Fruit fly (Drosophila melanogaster) whole organism, wandering third instar larva: Measurements from ENCODE around the gene trbl.
A peak's percentile ranks its signal among the peaks of the same experiment; 100 is the strongest.

Source experiments
- Abd-B ChIP-seq: fragments of >200 bp; optimal IDR thresholded peaks from 2 replicates; lab custom pipeline; 2017; ENCODE audit warnings: missing biosample characterization, missing genetic modification characterization
- CG32264 ChIP-seq: fragments of 200-800 bp; sonication (Bioruptor generic); optimal IDR thresholded peaks from 2 replicates; lab custom pipeline; 2016; ENCODE audit warnings: missing biosample characterization, missing genetic modification characterization
- CrebA ChIP-seq: fragments of 200-800 bp; sonication (Bioruptor generic); optimal IDR thresholded peaks from 2 replicates; lab custom pipeline; 2016; ENCODE audit warnings: missing biosample characterization, mild to moderate bottlenecking, missing genetic modification characterization, borderline replicate concordance
- Dfd ChIP-seq: fragments of >200 bp; optimal IDR thresholded peaks from 2 replicates; lab custom pipeline; 2017; ENCODE audit warnings: missing biosample characterization, missing genetic modification characterization
- Dif ChIP-seq: fragments of 200-275, 200-300 bp; sonication (Bioruptor generic); optimal IDR thresholded peaks from 2 replicates; lab custom pipeline; 2018; ENCODE audit warnings: missing biosample characterization, missing genetic modification characterization; ENCODE audit not compliant: partially characterized antibody
- GATAd ChIP-seq: sonication (Bioruptor generic); optimal IDR thresholded peaks from 2 replicates; lab custom pipeline; 2016; ENCODE audit warnings: missing biosample characterization, missing genetic modification characterization
- HLH106 ChIP-seq: fragments of 200-800 bp; optimal IDR thresholded peaks from 3 replicates; lab custom pipeline; 2019; ENCODE audit warnings: missing biosample characterization, mild to moderate bottlenecking, missing genetic modification characterization, moderate library complexity
- Hnf4 ChIP-seq: fragments of 200-800 bp; sonication (Bioruptor generic); optimal IDR thresholded peaks from 2 replicates; lab custom pipeline; 2016; ENCODE audit warnings: missing biosample characterization, mild to moderate bottlenecking, missing genetic modification characterization
- Hr78 ChIP-seq: fragments of >200 bp; optimal IDR thresholded peaks from 2 replicates; lab custom pipeline; 2017; ENCODE audit warnings: missing biosample characterization, missing genetic modification characterization
- Jra ChIP-seq: sonication (Bioruptor generic); optimal IDR thresholded peaks from 2 replicates; lab custom pipeline; 2016; ENCODE audit warnings: missing biosample characterization, missing genetic modification characterization
- Mio ChIP-seq: sonication (Bioruptor generic); optimal IDR thresholded peaks from 2 replicates; lab custom pipeline; 2016; ENCODE audit warnings: missing biosample characterization, missing genetic modification characterization
- Myc ChIP-seq: fragments of >200 bp; optimal IDR thresholded peaks from 2 replicates; lab custom pipeline; 2017
- N ChIP-seq: fragments of >200 bp; optimal IDR thresholded peaks from 2 replicates; lab custom pipeline; 2018; ENCODE audit warnings: missing biosample characterization, missing external identifiers, missing genetic modification characterization
- OdsH ChIP-seq: fragments of 200-800 bp; sonication (Bioruptor generic); optimal IDR thresholded peaks from 2 replicates; lab custom pipeline; 2016; ENCODE audit warnings: missing biosample characterization, mild to moderate bottlenecking, missing genetic modification characterization
- Rel ChIP-seq, 2 experiments: fragments of 200-800 bp; sonication (Bioruptor generic) in 1 of 2; optimal IDR thresholded peaks; 2 replicates in 1 of 2; 3 replicates in 1 of 2; lab custom pipeline; 2016 to 2019; ENCODE audit warnings: mild to moderate bottlenecking in 2 of 2, missing biosample characterization in 2 of 2, missing genetic modification characterization in 2 of 2, moderate library complexity in 1 of 2
- Sp1 ChIP-seq: fragments of 200-800 bp; sonication (Bioruptor generic); optimal IDR thresholded peaks from 3 replicates; lab custom pipeline; 2019; ENCODE audit warnings: missing biosample characterization, mild to moderate bottlenecking, missing genetic modification characterization, moderate library complexity
- Vsx2 ChIP-seq: fragments of 200-300, 225-300 bp; sonication (Bioruptor generic); optimal IDR thresholded peaks from 2 replicates; lab custom pipeline; 2018; ENCODE audit warnings: missing biosample characterization, missing genetic modification characterization; ENCODE audit not compliant: partially characterized antibody
- br ChIP-seq: fragments of 200-800 bp; sonication (Bioruptor generic); optimal IDR thresholded peaks from 2 replicates; lab custom pipeline; 2016; ENCODE audit warnings: missing biosample characterization, missing genetic modification characterization
- dl ChIP-seq, 2 experiments: fragments of 175-275, 200-275 bp in 1 of 2; fragments of 200-275 bp in 1 of 2; sonication (Bioruptor generic); optimal IDR thresholded peaks; lab custom pipeline; 2018; ENCODE audit warnings: mild to moderate bottlenecking in 2 of 2, missing biosample characterization in 2 of 2, missing genetic modification characterization in 2 of 2, moderate library complexity in 2 of 2; ENCODE audit not compliant: partially characterized antibody in 2 of 2, insufficient read depth in 1 of 2
- dmrt93B ChIP-seq: fragments of 200-800 bp; sonication (Bioruptor generic); optimal IDR thresholded peaks from 2 replicates; lab custom pipeline; 2018; ENCODE audit warnings: missing biosample characterization, mild to moderate bottlenecking, missing genetic modification characterization
- ey ChIP-seq: fragments of 200-800 bp; sonication (Bioruptor generic); optimal IDR thresholded peaks from 2 replicates; lab custom pipeline; 2016; ENCODE audit warnings: missing biosample characterization, missing genetic modification characterization
- fru ChIP-seq: fragments of 200-800 bp; sonication (Bioruptor generic); optimal IDR thresholded peaks from 3 replicates; lab custom pipeline; 2016; ENCODE audit warnings: missing biosample characterization, mild to moderate bottlenecking, missing genetic modification characterization
- h ChIP-seq: fragments of 200-800 bp; sonication (Bioruptor generic); optimal IDR thresholded peaks from 3 replicates; lab custom pipeline; 2016; ENCODE audit warnings: missing biosample characterization, mild to moderate bottlenecking, missing genetic modification characterization
- jim ChIP-seq: fragments of 175-275, 200-325 bp; sonication (Bioruptor generic); optimal IDR thresholded peaks from 2 replicates; lab custom pipeline; 2016; ENCODE audit warnings: missing biosample characterization, mild to moderate bottlenecking, missing genetic modification characterization
- lola ChIP-seq: fragments of >200 bp; optimal IDR thresholded peaks from 2 replicates; lab custom pipeline; 2017; ENCODE audit warnings: missing biosample characterization, missing genetic modification characterization
- pan ChIP-seq: fragments of >200 bp; optimal IDR thresholded peaks from 2 replicates; lab custom pipeline; 2017
- psq ChIP-seq: fragments of 200-800 bp; sonication (Bioruptor generic); optimal IDR thresholded peaks from 3 replicates; lab custom pipeline; 2017; ENCODE audit warnings: missing biosample characterization, mild to moderate bottlenecking, missing genetic modification characterization, moderate library complexity
- rgr ChIP-seq: fragments of 200-800 bp; sonication (Bioruptor generic); optimal IDR thresholded peaks from 3 replicates; lab custom pipeline; 2016; ENCODE audit warnings: missing biosample characterization, mild to moderate bottlenecking, missing genetic modification characterization
- tai ChIP-seq: sonication (Bioruptor generic); optimal IDR thresholded peaks from 2 replicates; lab custom pipeline; 2016; ENCODE audit warnings: missing biosample characterization, missing genetic modification characterization
- usp ChIP-seq: fragments of >200 bp; optimal IDR thresholded peaks from 2 replicates; lab custom pipeline; 2017; ENCODE audit warnings: missing biosample characterization, missing genetic modification characterization
- woc ChIP-seq: sonication (Bioruptor generic); optimal IDR thresholded peaks from 2 replicates; lab custom pipeline; 2016; ENCODE audit warnings: missing biosample characterization, mild to moderate bottlenecking, missing genetic modification characterization

The trbl gene

dm6 chr3L:20375467-20375866 is 25.9 kb downstream of the trbl start:
- no peak for TF ChIP-seq Abd-B (GFP tag; lab: Kevin White, UChicago)
- TF ChIP-seq Sp1 = no peak
- no peak for TF ChIP-seq Dif (GFP tag; lab: Kevin White, UChicago)
- TF ChIP-seq Mio = no peak
- no peak for TF ChIP-seq N
- TF ChIP-seq Jra (GFP tag; lab: Kevin White, UChicago) = no peak
- TF ChIP-seq ey (GFP tag; lab: Kevin White, UChicago) = no peak
- TF ChIP-seq lola (GFP tag; lab: Kevin White, UChicago) = no peak
- TF ChIP-seq Hr78 = no peak
- no peak for TF ChIP-seq Dfd (GFP tag; lab: Kevin White, UChicago)
- no peak for TF ChIP-seq dmrt93B (GFP tag; lab: Kevin White, UChicago)
- TF ChIP-seq pan (lab: Kevin White, UChicago) = no peak

dm6 chr3L:20370013-20370412 is 31.4 kb downstream of the trbl start, which contains the start of gene CG13247:
Gene CG13247, plus strand, starts transcription at chr3L:20370313.
- TF ChIP-seq Mio (no peak), tai (GFP tag; lab: Kevin White, UChicago) (no peak), jim (GFP tag; lab: Kevin White, UChicago) (no peak), woc (GFP tag; lab: Kevin White, UChicago) (no peak), usp (no peak), h (GFP tag; lab: Kevin White, UChicago) (no peak), fru (GFP tag; lab: Kevin White, UChicago) (no peak), psq (GFP tag; lab: Kevin White, UChicago) (no peak), Vsx2 (GFP tag; lab: Kevin White, UChicago) (no peak), GATAd (no peak), OdsH (GFP tag; lab: Kevin White, UChicago) (no peak)

dm6 chr3L:20366674-20367372 is 34.6 kb downstream of the trbl start, which contains the start of the genes Toll-9 and in:
Gene Toll-9, minus strand, starts transcription at chr3L:20366724.
Gene in, plus strand, starts transcription at chr3L:20367198.
- peak; percentile 40 for TF ChIP-seq Dif (GFP tag; lab: Kevin White, UChicago)
- TF ChIP-seq Myc = no peak

dm6 chr3L:20366074-20366473 is 35.3 kb downstream of the trbl start:
- TF ChIP-seq psq (GFP tag; lab: Kevin White, UChicago) = no peak
- TF ChIP-seq tai (GFP tag; lab: Kevin White, UChicago) = no peak
- no peak for TF ChIP-seq br (GFP tag; lab: Kevin White, UChicago)
- TF ChIP-seq h (GFP tag; lab: Kevin White, UChicago) = peak; percentile 89
- TF ChIP-seq Rel (GFP tag; optimal IDR thresholded peaks at IDR 0.05; lab: Kevin White, UChicago) = no peak
- TF ChIP-seq Rel (tag; optimal IDR thresholded peaks at IDR 0.05; lab: Kevin White, UChicago) = peak; percentile 33
- TF ChIP-seq Dif (GFP tag; lab: Kevin White, UChicago) = peak; percentile 2
- TF ChIP-seq rgr (GFP tag; lab: Kevin White, UChicago) = no peak

- TF ChIP-seq Rel (GFP tag; optimal IDR thresholded peaks at IDR 0.05; lab: Kevin White, UChicago) (no peak), Rel (tag; optimal IDR thresholded peaks at IDR 0.05; lab: Kevin White, UChicago) (peak; percentile 71), lola (GFP tag; lab: Kevin White, UChicago) (no peak), Hr78 (no peak), CrebA (no peak)
These were observed 40.0 kb downstream of the trbl start, which contains the start of gene Prim2 for dm6 chr3L:20361389-20361788. Gene Prim2, minus strand, starts transcription at chr3L:20361585.

- TF ChIP-seq CG32264 (GFP tag; lab: Kevin White, UChicago) (no peak), woc (GFP tag; lab: Kevin White, UChicago) (no peak), dmrt93B (GFP tag; lab: Kevin White, UChicago) (no peak), rgr (GFP tag; lab: Kevin White, UChicago) (no peak), HLH106 (tag; lab: Kevin White, UChicago) (no peak), Vsx2 (GFP tag; lab: Kevin White, UChicago) (no peak), CrebA (no peak), fru (GFP tag; lab: Kevin White, UChicago) (no peak), psq (GFP tag; lab: Kevin White, UChicago) (no peak), dl (GFP tag; optimal IDR thresholded peaks at IDR 0.05; lab: Kevin White, UChicago; ENCODE audit: insufficient read depth in 1 of 2, partially characterized antibody in 2 of 2) (no peak), lola (GFP tag; lab: Kevin White, UChicago) (no peak), Jra (GFP tag; lab: Kevin White, UChicago) (no peak), Abd-B (GFP tag; lab: Kevin White, UChicago) (no peak), Sp1 (no peak), jim (GFP tag; lab: Kevin White, UChicago) (no peak), usp (no peak), ey (GFP tag; lab: Kevin White, UChicago) (no peak), Hnf4 (no peak)
- TF ChIP-seq, all 38 proteins: peak for 0
These were observed 43.2 kb downstream of the trbl start, which contains the start of gene CG5665 for dm6 chr3L:20358212-20358611. Gene CG5665, plus strand, starts transcription at chr3L:20358512.
